Worm (Caenorhabditis elegans): ENCODE data around the gene C09G5.14.

The C09G5.14 gene

DNA sequence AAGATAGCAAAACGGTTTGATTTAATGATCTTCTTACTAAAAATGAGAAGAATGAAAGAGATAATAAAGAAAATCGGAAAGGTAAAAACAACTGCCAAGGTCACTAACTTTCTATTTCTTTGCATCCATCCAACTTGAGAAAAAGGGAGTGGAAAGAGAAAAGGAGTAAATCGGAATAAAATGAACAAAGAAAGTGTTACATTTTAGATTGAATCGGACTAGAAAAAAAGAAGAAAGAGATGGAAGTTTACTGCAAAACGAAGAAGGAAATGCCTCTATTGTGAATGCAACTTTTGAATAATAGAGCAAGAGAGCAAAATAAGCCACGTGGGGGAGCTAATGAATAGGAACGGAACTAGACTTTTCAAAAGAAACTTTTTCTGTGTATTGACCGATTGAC lies 16.9 kb downstream of the C09G5.14 start:
- TF ChIP-seq nhr-28 (tag; optimal IDR thresholded peaks at IDR 0.05) (no peak), sem-2 (GFP tag; optimal IDR thresholded peaks at IDR 0.05) (no peak), ceh-83 (GFP tag; optimal IDR thresholded peaks at IDR 0.05) (no peak), ceh-39 (tag; optimal IDR thresholded peaks at IDR 0.05) (no peak), lin-32 (GFP tag; optimal IDR thresholded peaks at IDR 0.05) (no peak)

DNA sequence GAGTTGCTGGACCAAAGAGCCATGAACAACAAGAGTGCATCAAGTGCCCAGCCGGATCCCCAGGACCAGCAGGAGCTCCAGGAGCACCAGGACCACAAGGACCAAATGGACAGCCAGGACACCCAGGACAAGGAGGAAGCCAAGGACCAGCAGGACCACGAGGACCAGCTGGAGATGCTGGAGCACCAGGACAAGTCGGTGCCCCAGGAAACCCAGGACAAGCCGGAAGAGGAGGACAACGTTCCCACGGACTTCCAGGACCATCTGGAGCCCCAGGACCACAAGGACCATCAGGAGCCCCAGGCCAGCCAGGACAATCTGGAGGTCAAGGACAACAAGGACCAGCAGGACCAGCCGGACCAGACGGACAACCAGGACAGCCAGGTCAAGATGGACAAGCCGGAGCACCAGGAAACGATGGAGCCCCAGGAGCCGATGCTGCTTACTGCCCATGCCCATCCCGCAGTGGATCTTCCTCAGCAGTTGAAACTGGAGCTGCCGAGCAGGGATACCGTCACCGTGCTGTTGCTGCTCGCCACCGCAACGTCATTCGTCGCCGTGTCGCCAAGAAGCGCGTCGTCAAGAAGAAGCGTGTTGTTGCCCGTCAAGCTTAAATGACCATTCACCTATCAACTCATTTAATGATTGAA lies 17.5 kb downstream of the C09G5.14 start:
- TF ChIP-seq nhr-28 (tag; optimal IDR thresholded peaks at IDR 0.05) (no peak), nhr-237 (tag; optimal IDR thresholded peaks at IDR 0.05) (no peak), flh-1 (GFP tag; optimal IDR thresholded peaks at IDR 0.05) (no peak), unc-62 (GFP tag; optimal IDR thresholded peaks at IDR 0.05) (no peak), elt-1 (tag; optimal IDR thresholded peaks at IDR 0.05; ENCODE audit: borderline replicate concordance, insufficient read depth) (no peak)

DNA sequence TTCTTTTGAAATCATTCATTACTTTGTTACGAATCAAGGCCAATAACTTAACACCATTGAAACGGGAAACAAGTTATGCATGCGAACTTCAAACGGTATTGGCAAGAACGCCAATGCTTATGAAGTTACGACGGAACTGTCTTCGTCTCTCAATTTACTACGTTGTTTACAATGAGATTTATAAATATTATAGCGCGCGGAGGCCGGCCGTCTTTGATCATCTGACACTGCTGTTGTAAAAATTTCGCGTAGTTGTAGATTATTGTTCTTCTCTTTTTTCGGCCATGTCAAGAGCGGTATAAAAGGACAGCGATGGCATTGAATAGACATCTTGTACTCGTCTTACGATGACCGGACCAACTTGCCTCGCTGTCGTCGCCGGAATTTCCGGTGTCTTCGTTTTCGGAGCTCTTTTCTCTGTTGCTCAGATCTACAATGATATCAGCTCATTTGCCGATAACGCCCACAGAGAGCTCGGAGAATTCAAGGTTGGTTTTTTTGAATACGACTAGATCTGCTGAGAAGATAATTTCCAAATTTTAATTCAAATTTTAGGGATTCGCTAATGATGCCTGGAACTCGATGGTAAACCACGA lies 18.3 kb downstream of the C09G5.14 start, which contains the start of gene col-39:
Gene col-39 (plus strand): TSS at position 342 of the 596 bp plus-strand sequence.
- TF ChIP-seq blmp-1 (tag; optimal IDR thresholded peaks at IDR 0.05), result no peak
- TF ChIP-seq ceh-43 (GFP tag; optimal IDR thresholded peaks at IDR 0.05), result no peak
- no peak for TF ChIP-seq nhr-12 (tag; optimal IDR thresholded peaks at IDR 0.05)
- TF ChIP-seq tbx-8 (GFP tag; optimal IDR thresholded peaks at IDR 0.05), result no peak
- TF ChIP-seq ceh-83 (GFP tag; optimal IDR thresholded peaks at IDR 0.05), result no peak
- no peak for TF ChIP-seq mep-1 (tag; optimal IDR thresholded peaks at IDR 0.05)
- TF ChIP-seq nhr-76 (tag; optimal IDR thresholded peaks at IDR 0.05), result no peak
- no peak for TF ChIP-seq M03D4.4 (tag; optimal IDR thresholded peaks at IDR 0.05)
- no peak for TF ChIP-seq ham-2 (GFP tag; optimal IDR thresholded peaks at IDR 0.05)
- TF ChIP-seq ceh-39 (tag; optimal IDR thresholded peaks at IDR 0.05), result no peak
- no peak for TF ChIP-seq zip-8 (tag; optimal IDR thresholded peaks at IDR 0.05)
- TF ChIP-seq snpc-4 (tag; optimal IDR thresholded peaks at IDR 0.05), result no peak
- TF ChIP-seq ces-1 (GFP tag; optimal IDR thresholded peaks at IDR 0.05), result no peak

DNA sequence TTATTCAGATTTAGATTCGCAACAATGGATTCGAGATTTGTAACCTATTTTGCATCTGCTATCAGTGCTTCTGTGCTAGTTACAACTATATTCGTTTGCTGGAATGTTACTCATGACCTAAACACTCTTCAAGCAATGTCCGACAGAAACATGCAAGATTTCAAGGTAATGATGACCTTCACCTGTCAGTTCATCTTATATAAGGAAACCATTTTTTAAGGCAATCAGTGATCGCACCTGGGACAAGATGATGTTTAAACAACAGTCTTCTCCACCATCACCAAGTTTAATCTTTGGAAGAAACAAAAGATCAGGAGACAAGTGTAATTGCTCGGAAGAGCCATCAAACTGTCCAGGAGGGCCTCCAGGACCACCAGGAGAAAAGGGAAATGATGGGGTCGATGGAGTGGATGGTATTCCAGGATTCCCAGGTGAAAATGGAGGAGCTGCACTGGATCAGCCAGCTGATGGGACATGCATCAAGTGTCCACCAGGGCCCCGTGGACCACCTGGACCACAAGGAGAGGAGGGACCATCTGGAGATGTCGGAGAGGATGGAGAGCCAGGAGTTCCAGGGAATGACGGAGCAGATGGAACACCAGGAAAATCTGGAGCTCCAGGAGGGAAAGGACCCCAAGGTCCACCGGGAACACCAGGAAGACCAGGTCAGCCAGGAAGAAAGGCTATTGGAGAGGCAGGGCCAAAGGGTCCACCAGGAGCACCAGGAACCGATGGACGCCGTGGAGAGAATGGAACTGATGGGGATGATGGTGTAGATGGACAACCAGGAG lies 19.2 kb downstream of the C09G5.14 start, which contains the start of gene col-79:
Gene col-79 (plus strand): TSS at position 20 of the 791 bp plus-strand sequence.
- TF ChIP-seq mab-5 (tag; optimal IDR thresholded peaks at IDR 0.05) (no peak), ztf-11 (tag; optimal IDR thresholded peaks at IDR 0.05) (no peak), snpc-4 (tag; optimal IDR thresholded peaks at IDR 0.05) (no peak), ceh-43 (GFP tag; optimal IDR thresholded peaks at IDR 0.05) (no peak), mep-1 (tag; optimal IDR thresholded peaks at IDR 0.05) (no peak), cnd-1 (tag; optimal IDR thresholded peaks at IDR 0.05) (no peak), lin-13 (tag; optimal IDR thresholded peaks at IDR 0.05) (no peak), elt-1 (tag; optimal IDR thresholded peaks at IDR 0.05; ENCODE audit: borderline replicate concordance, insufficient read depth) (no peak), lin-32 (GFP tag; optimal IDR thresholded peaks at IDR 0.05) (no peak)

DNA sequence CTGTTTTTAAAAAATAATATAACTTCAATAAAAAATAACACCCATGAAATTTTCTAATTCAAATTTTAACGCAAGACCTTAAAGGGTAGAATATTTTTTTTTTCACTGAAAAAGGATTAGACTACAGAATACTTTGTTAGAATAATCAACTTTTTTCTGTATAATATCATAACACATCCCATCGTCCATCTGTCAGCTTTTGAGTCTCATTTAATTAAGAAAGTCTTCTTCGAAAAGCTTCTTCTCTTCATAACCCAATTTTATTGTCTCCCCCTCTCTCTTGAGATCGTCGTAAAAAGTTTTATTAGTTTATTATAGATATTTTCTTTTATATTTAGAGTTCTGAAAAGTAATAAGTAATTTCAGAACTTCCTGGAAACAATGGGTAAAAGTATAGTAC lies 26.9 kb downstream of the C09G5.14 start:
- TF ChIP-seq elt-1 (tag; optimal IDR thresholded peaks at IDR 0.05; ENCODE audit: borderline replicate concordance, insufficient read depth) (no peak), tbx-8 (GFP tag; optimal IDR thresholded peaks at IDR 0.05) (no peak), pha-4 (tag; optimal IDR thresholded peaks at IDR 0.05) (no peak), ces-1 (GFP tag; optimal IDR thresholded peaks at IDR 0.05) (peak; percentile 96), nhr-76 (tag; optimal IDR thresholded peaks at IDR 0.05) (no peak), nhr-28 (tag; optimal IDR thresholded peaks at IDR 0.05) (no peak), blmp-1 (tag; optimal IDR thresholded peaks at IDR 0.05) (no peak), drap-1 (GFP tag; optimal IDR thresholded peaks at IDR 0.05) (no peak)

DNA sequence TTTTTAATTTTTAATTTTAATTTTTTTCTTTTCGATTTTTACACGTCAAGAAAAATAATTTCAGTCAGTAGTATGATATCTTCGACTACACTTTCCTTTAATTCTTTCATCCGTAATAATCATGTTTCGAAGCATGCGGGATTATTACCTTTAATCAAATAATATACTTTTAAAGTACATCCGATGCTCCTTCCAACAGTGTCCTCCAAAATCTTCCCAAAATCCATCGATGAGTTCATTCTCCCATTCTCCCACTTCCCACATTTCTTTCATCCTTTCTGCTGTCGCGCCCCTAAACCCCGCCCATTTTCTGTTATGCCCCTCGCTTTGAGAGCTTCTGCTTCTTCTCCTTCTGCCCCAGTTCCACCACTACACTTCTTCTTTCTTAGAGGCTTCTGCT lies 28.3 kb downstream of the C09G5.14 start, which contains the start of gene lgc-57:
Gene lgc-57 (plus strand): TSS at position 301 of the 400 bp plus-strand sequence.
- TF ChIP-seq sem-2 (GFP tag; optimal IDR thresholded peaks at IDR 0.05), result no peak
- TF ChIP-seq unc-62 (GFP tag; optimal IDR thresholded peaks at IDR 0.05), result no peak
- no peak for TF ChIP-seq ceh-43 (GFP tag; optimal IDR thresholded peaks at IDR 0.05)
- no peak for TF ChIP-seq lin-13 (tag; optimal IDR thresholded peaks at IDR 0.05)
- no peak for TF ChIP-seq cnd-1 (tag; optimal IDR thresholded peaks at IDR 0.05)
- TF ChIP-seq hlh-1 (tag; optimal IDR thresholded peaks at IDR 0.05), result no peak

All from whole organism, mixed stage, embryonic.